Worm (Caenorhabditis elegans) whole organism, young adult: Measurements from ENCODE around the gene R01E6.5.

Source experiments
- B0019.2 ChIP-seq: fragments of 200-800 bp; sonication (Bioruptor generic); conservative IDR thresholded peaks from 2 replicates; pipeline ENCODE4 v1.3.6; 2022; ENCODE audit warnings: missing genetic modification reagents, missing genetic modification characterization, missing compliant biosample characterization
- B0261.1 ChIP-seq: sonication (generic microtip); optimal IDR thresholded peaks from 2 replicates; lab custom pipeline; 2016; ENCODE audit warnings: mild to moderate bottlenecking, missing genetic modification characterization, moderate library complexity, missing compliant biosample characterization
- C06A6.2 ChIP-seq: fragments of 200-800 bp; sonication (Bioruptor generic); conservative IDR thresholded peaks from 2 replicates; pipeline ENCODE4 v1.3.6; 2022; ENCODE audit warnings: missing genetic modification characterization, missing compliant biosample characterization
- F33H1.4 ChIP-seq: fragments of 200-800 bp; sonication (Bioruptor generic); IDR thresholded peaks from 2 replicates; pipeline ENCODE4 v1.3.6; 2022; ENCODE audit warnings: missing genetic modification reagents, missing genetic modification characterization, missing compliant biosample characterization
- F57C9.4 ChIP-seq: sonication (generic microtip); optimal IDR thresholded peaks from 2 replicates; lab custom pipeline; 2017; ENCODE audit warnings: mild to moderate bottlenecking, missing genetic modification characterization, missing compliant biosample characterization
- K11D2.4 ChIP-seq: fragments of 200-800 bp; sonication (Bioruptor generic); IDR thresholded peaks from 2 replicates; pipeline ENCODE4 v1.3.6; 2022; ENCODE audit warnings: missing genetic modification reagents, missing genetic modification characterization, missing compliant biosample characterization
- T26A5.8 ChIP-seq: sonication (generic microtip); optimal IDR thresholded peaks from 2 replicates; lab custom pipeline; 2016; ENCODE audit warnings: missing genetic modification characterization, missing compliant biosample characterization
- Y53G8AR.9 ChIP-seq: fragments of 200-800 bp; sonication (Bioruptor generic); conservative IDR thresholded peaks from 2 replicates; pipeline ENCODE4 v1.3.6; 2022; ENCODE audit warnings: missing genetic modification reagents, missing genetic modification characterization, missing compliant biosample characterization
- Y95B8A.8 ChIP-seq: fragments of 200-800 bp; sonication (Bioruptor generic); IDR thresholded peaks from 2 replicates; pipeline ENCODE4 v1.3.6; 2022; ENCODE audit warnings: missing genetic modification reagents, missing genetic modification characterization, missing compliant biosample characterization
- akir-1 ChIP-seq: fragments of 200-800 bp; sonication (Bioruptor generic); optimal IDR thresholded peaks from 2 replicates; lab custom pipeline; 2018; ENCODE audit warnings: mild to moderate bottlenecking, missing genetic modification characterization, moderate library complexity, missing compliant biosample characterization
- ama-1 ChIP-seq, 3 experiments: fragments of 150-350 bp in 1 of 3; sonication (generic microtip) in 2 of 3; optimal IDR thresholded peaks; 2 replicates each; lab custom pipeline; 2014 to 2018; ENCODE audit warnings: missing biosample characterization in 2 of 3, missing genetic modification characterization in 2 of 3, missing genetic modification reagents in 2 of 3
- attf-3 ChIP-seq: fragments of 200-800 bp; sonication (Bioruptor generic); conservative IDR thresholded peaks from 2 replicates; pipeline ENCODE4 v1.3.6; 2022; ENCODE audit warnings: missing genetic modification reagents, missing genetic modification characterization, missing compliant biosample characterization
- ccch-3 ChIP-seq: fragments of 200-800 bp; sonication (Bioruptor generic); optimal IDR thresholded peaks from 2 replicates; lab custom pipeline; 2018; ENCODE audit warnings: mild to moderate bottlenecking, missing genetic modification characterization, missing compliant biosample characterization
- ceh-79 ChIP-seq: sonication (generic microtip); optimal IDR thresholded peaks from 2 replicates; lab custom pipeline; 2017; ENCODE audit warnings: mild to moderate bottlenecking, missing genetic modification characterization, missing compliant biosample characterization
- die-1 ChIP-seq: sonication (generic microtip); optimal IDR thresholded peaks from 2 replicates; lab custom pipeline; 2016; ENCODE audit warnings: missing genotype, mild to moderate bottlenecking, missing genetic modification characterization, missing compliant biosample characterization
- dpff-1 ChIP-seq: sonication (generic microtip); optimal IDR thresholded peaks from 2 replicates; lab custom pipeline; 2017; ENCODE audit warnings: mild to moderate bottlenecking, missing genetic modification characterization, missing compliant biosample characterization
- egl-18 ChIP-seq: fragments of 200-800 bp; sonication (Bioruptor generic); IDR thresholded peaks from 2 replicates; pipeline ENCODE4 v1.3.6; 2022; ENCODE audit warnings: missing genetic modification reagents, missing genetic modification characterization, missing compliant biosample characterization
- fkh-3 ChIP-seq: sonication (generic microtip); optimal IDR thresholded peaks from 2 replicates; lab custom pipeline; 2016; ENCODE audit warnings: mild to moderate bottlenecking, missing genetic modification characterization, missing compliant biosample characterization
- hmg-1.2 ChIP-seq: fragments of 200-800 bp; sonication (Bioruptor generic); IDR thresholded peaks from 2 replicates; pipeline ENCODE4 v1.3.6; 2022; ENCODE audit warnings: missing genetic modification reagents, missing genetic modification characterization, missing compliant biosample characterization
- let-526 ChIP-seq: fragments of 200-800 bp; sonication (Bioruptor generic); IDR thresholded peaks from 2 replicates; pipeline ENCODE4 v1.3.6; 2022; ENCODE audit warnings: missing genetic modification reagents, missing genetic modification characterization, missing compliant biosample characterization
- let-607 ChIP-seq, 2 experiments: fragments of 200-800 bp in 1 of 2; sonication (Bioruptor generic) in 1 of 2; sonication (generic microtip) in 1 of 2; optimal IDR thresholded peaks; 2 replicates each; lab custom pipeline; 2016 to 2018; ENCODE audit warnings: mild to moderate bottlenecking in 2 of 2, missing compliant biosample characterization in 2 of 2, missing genetic modification characterization in 2 of 2, moderate library complexity in 2 of 2, missing genotype in 1 of 2
- lin-40 ChIP-seq: sonication (generic microtip); optimal IDR thresholded peaks from 2 replicates; lab custom pipeline; 2016; ENCODE audit warnings: missing genetic modification characterization, mild to moderate bottlenecking, missing compliant biosample characterization, missing genotype, missing genetic modification reagents
- madf-3 ChIP-seq: fragments of 200-800 bp; sonication (Bioruptor generic); IDR thresholded peaks from 2 replicates; pipeline ENCODE4 v1.3.6; 2022; ENCODE audit warnings: missing genetic modification reagents, missing genetic modification characterization, missing compliant biosample characterization
- madf-8 ChIP-seq: fragments of 200-800 bp; sonication (Bioruptor generic); conservative IDR thresholded peaks from 2 replicates; pipeline ENCODE4 v1.3.6; 2022; ENCODE audit warnings: missing genetic modification reagents, missing genetic modification characterization, missing compliant biosample characterization
- mcd-1 ChIP-seq: fragments of 200-800 bp; sonication (Bioruptor generic); IDR thresholded peaks from 2 replicates; pipeline ENCODE4 v1.3.6; 2022; ENCODE audit warnings: missing genetic modification reagents, missing genetic modification characterization, missing compliant biosample characterization
- nhr-179 ChIP-seq: sonication (generic microtip); optimal IDR thresholded peaks from 2 replicates; lab custom pipeline; 2016; ENCODE audit warnings: mild to moderate bottlenecking, missing genetic modification characterization, missing compliant biosample characterization
- nhr-27 ChIP-seq: fragments of 200-800 bp; sonication (Bioruptor generic); optimal IDR thresholded peaks from 2 replicates; lab custom pipeline; 2018; ENCODE audit warnings: mild to moderate bottlenecking, missing genetic modification characterization, moderate library complexity, missing compliant biosample characterization
- nhr-90 ChIP-seq: sonication (generic microtip); optimal IDR thresholded peaks from 2 replicates; lab custom pipeline; 2016; ENCODE audit warnings: missing genotype, mild to moderate bottlenecking, missing genetic modification characterization, missing compliant biosample characterization
- pbrm-1 ChIP-seq: fragments of 200-800 bp; sonication (Bioruptor generic); IDR thresholded peaks from 2 replicates; pipeline ENCODE4 v1.3.6; 2022; ENCODE audit warnings: missing genetic modification reagents, missing genetic modification characterization, missing compliant biosample characterization
- repo-1 ChIP-seq: sonication (generic microtip); optimal IDR thresholded peaks from 2 replicates; lab custom pipeline; 2017; ENCODE audit warnings: mild to moderate bottlenecking, missing genetic modification characterization, missing compliant biosample characterization
- tlf-1 ChIP-seq: fragments of 200-800 bp; sonication (Bioruptor generic); optimal IDR thresholded peaks from 2 replicates; lab custom pipeline; 2018; ENCODE audit warnings: mild to moderate bottlenecking, missing genetic modification characterization, missing compliant biosample characterization
- zim-3 ChIP-seq: sonication (generic microtip); optimal IDR thresholded peaks from 2 replicates; lab custom pipeline; 2017; ENCODE audit warnings: mild to moderate bottlenecking, missing genetic modification characterization, moderate library complexity, missing compliant biosample characterization
- ztf-22 ChIP-seq: fragments of 200-800 bp; sonication (Bioruptor generic); optimal IDR thresholded peaks from 2 replicates; lab custom pipeline; 2018; ENCODE audit warnings: mild to moderate bottlenecking, missing genetic modification characterization, moderate library complexity, missing compliant biosample characterization
- ztf-26 ChIP-seq: sonication (generic microtip); optimal IDR thresholded peaks from 2 replicates; lab custom pipeline; 2017; ENCODE audit warnings: missing genetic modification characterization, missing compliant biosample characterization
- ztf-6 ChIP-seq: fragments of 200-800 bp; sonication (Bioruptor generic); IDR thresholded peaks from 2 replicates; pipeline ENCODE4 v1.3.6; 2022; ENCODE audit warnings: missing genetic modification reagents, missing genetic modification characterization, missing compliant biosample characterization

Gene R01E6.5

DNA sequence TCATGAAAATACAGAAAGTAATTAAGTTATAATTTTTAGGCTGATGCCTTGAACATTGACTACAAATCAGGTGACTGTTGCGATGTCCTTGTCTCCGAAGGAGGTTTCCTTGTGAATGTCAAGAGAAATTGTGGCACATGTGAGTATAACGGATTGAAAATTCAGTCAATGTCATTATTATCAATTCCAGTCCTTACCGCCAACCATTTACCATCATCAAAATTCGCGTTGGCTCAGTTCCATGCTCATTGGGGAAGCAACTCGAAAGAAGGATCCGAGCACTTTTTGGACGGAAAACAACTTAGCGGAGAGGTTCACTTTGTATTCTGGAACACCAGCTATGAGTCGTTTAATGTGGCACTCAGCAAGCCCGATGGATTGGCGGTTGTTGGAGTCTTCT, 6.5 kb downstream of the R01E6.5 start:
- TF ChIP-seq Y95B8A.8 (GFP tag; lab: Robert Waterston, UW) (no peak), fkh-3 (tag; lab: Kevin White, UChicago) (peak; percentile 4), ztf-6 (GFP tag; lab: Robert Waterston, UW) (no peak), B0019.2 (GFP tag; lab: Robert Waterston, UW) (no peak), egl-18 (GFP tag; lab: Robert Waterston, UW) (no peak), F57C9.4 (tag; lab: Kevin White, UChicago) (no peak), ceh-79 (tag; lab: Kevin White, UChicago) (no peak), hmg-1.2 (no peak), ama-1 (optimal IDR thresholded peaks at IDR 0.05; lab: Kevin White, UChicago) (peak; percentile 83), ama-1 (GFP tag; optimal IDR thresholded peaks at IDR 0.05; lab: Kevin White, UChicago) (no peak), akir-1 (GFP tag; lab: Kevin White, UChicago) (no peak)

DNA sequence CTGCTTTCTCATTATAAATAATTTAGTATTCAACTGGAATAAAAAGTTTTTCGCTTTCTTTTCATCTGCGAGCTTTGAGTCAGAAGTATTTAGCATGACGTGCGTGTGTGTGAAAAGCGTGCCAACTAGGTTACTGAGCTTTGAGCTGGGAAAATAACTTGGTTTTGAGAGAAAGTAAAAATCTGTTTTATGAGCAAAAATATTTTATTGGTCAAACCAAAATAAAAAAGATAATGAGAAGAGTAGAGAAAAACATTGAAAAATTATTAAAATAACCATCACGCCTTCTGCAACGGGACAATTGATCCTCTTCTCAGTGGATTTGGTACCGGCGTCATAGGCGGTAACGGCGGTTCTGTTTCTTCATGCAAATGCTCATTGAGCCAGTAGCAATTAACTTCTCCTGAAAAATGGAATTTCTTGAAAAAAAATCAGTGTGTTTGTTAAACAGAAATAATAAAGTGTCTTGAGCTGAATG, 7.7 kb downstream of the R01E6.5 start:
- TF ChIP-seq C06A6.2 (GFP tag; lab: Robert Waterston, UW) (0 out of 2 replicates have a peak, but pooled peaks have one; percentile 16), K11D2.4 (GFP tag; lab: Robert Waterston, UW) (peak; percentile 36; the same call in 1 of the 2 replicates), Y53G8AR.9 (GFP tag; lab: Robert Waterston, UW) (0 out of 2 replicates have a peak, but pooled peaks have one; percentile 70), tlf-1 (GFP tag; lab: Kevin White, UChicago) (no peak), madf-3 (GFP tag; lab: Robert Waterston, UW) (0 out of 2 replicates have a peak, but pooled peaks have one; percentile 13), ztf-26 (tag; lab: Kevin White, UChicago) (peak; percentile 54), nhr-179 (no peak), repo-1 (no peak), nhr-90 (tag; lab: Kevin White, UChicago) (no peak), mcd-1 (GFP tag; lab: Robert Waterston, UW) (no peak), lin-40 (tag; lab: Kevin White, UChicago) (peak; percentile 16), ama-1 (optimal IDR thresholded peaks at IDR 0.05; lab: Kevin White, UChicago) (peak; percentile 76), ama-1 (GFP tag; optimal IDR thresholded peaks at IDR 0.05; lab: Kevin White, UChicago) (no peak), B0261.1 (tag; lab: Kevin White, UChicago) (no peak), zim-3 (peak; percentile 34)

DNA sequence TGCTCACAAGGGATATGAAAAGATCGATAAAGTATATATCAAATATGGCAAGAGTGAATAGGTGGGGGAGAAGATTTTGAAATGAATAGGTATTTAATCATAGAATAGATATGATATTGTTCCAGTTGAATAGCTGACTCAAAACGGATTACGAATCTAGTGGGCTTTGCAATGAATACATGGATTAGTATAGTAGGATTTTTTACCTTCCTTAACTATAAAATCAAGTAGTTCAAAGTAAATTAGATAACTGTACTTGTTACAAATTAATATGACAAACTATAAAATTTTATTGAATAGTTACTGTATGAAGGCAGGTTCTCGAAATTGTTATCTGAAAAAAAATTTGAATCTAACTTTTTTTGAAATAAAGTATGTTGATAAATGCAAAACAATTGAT, 14.0 kb downstream of the R01E6.5 start, which contains the start of gene odr-1:
Gene odr-1, minus strand, starts transcription at position 101 of the 400 bp plus-strand sequence.
- TF ChIP-seq ccch-3 (GFP tag; lab: Kevin White, UChicago) (no peak), F33H1.4 (no peak), let-526 (no peak), K11D2.4 (GFP tag; lab: Robert Waterston, UW) (no peak), nhr-27 (tag; lab: Kevin White, UChicago) (no peak), ztf-22 (GFP tag; lab: Kevin White, UChicago) (no peak), madf-8 (GFP tag; lab: Robert Waterston, UW) (no peak), dpff-1 (tag; lab: Kevin White, UChicago) (no peak), die-1 (tag; lab: Kevin White, UChicago) (no peak), let-607 (tag; optimal IDR thresholded peaks at IDR 0.05; lab: Kevin White, UChicago) (no peak), pbrm-1 (GFP tag; lab: Robert Waterston, UW) (no peak), T26A5.8 (tag; lab: Kevin White, UChicago) (no peak), ceh-79 (tag; lab: Kevin White, UChicago) (no peak), attf-3 (GFP tag; lab: Robert Waterston, UW) (no peak)
- TF ChIP-seq, all 124 proteins: peak for 0
